Worm (Caenorhabditis elegans): ENCODE results near the gene acs-1.

ce11 chrV:6493821-6494220, 31.0 kb upstream of the acs-1 start, which contains the start of gene cpt-6:
- no peak for TF ChIP-seq nhr-77 (tag; optimal IDR thresholded peaks at IDR 0.05)
- no peak for TF ChIP-seq F13H6.1 (tag; optimal IDR thresholded peaks at IDR 0.05)
- TF ChIP-seq mdl-1 (tag; optimal IDR thresholded peaks at IDR 0.05), result no peak
- no peak for TF ChIP-seq fos-1 (tag; optimal IDR thresholded peaks at IDR 0.05)
- no peak for TF ChIP-seq unc-62 (GFP tag; optimal IDR thresholded peaks at IDR 0.05)
- no peak for TF ChIP-seq Y55F3AM.14 (GFP tag; optimal IDR thresholded peaks at IDR 0.05)
- no peak for TF ChIP-seq zag-1 (tag; optimal IDR thresholded peaks at IDR 0.05)

All from whole organism, L2 larva.